Fruit fly (Drosophila melanogaster) whole organism, adult: Measurements from ENCODE around the gene Oatp33Eb.

Experiments used
- CG11617 ChIP-seq: fragments of 200-800 bp; sonication (Bioruptor generic); optimal IDR thresholded peaks from 2 replicates; lab custom pipeline; 2017; ENCODE audit warnings: mild to moderate bottlenecking, missing biosample characterization, missing genetic modification reagents, missing genetic modification characterization
- CG12768 ChIP-seq: fragments of 200-800 bp; sonication (Bioruptor generic); optimal IDR thresholded peaks from 2 replicates; lab custom pipeline; 2017; ENCODE audit warnings: missing biosample characterization, missing genetic modification characterization, mild to moderate bottlenecking, moderate library complexity, missing genetic modification reagents
- CG14711 ChIP-seq: fragments of 200-800 bp; sonication (Bioruptor generic); optimal IDR thresholded peaks from 2 replicates; lab custom pipeline; 2018; ENCODE audit warnings: missing biosample characterization, mild to moderate bottlenecking, missing genetic modification characterization, moderate library complexity
- CG1620 ChIP-seq: fragments of 200-800 bp; sonication (Bioruptor generic); optimal IDR thresholded peaks from 2 replicates; lab custom pipeline; 2016; ENCODE audit warnings: missing biosample characterization, missing genetic modification characterization
- CG33017 ChIP-seq: fragments of 200-800 bp; sonication (Bioruptor generic); optimal IDR thresholded peaks from 2 replicates; lab custom pipeline; 2018; ENCODE audit warnings: missing biosample characterization, mild to moderate bottlenecking, missing genetic modification characterization, moderate library complexity
- CG5204 ChIP-seq: fragments of 200-800 bp; sonication (Bioruptor generic); optimal IDR thresholded peaks from 2 replicates; lab custom pipeline; 2016; ENCODE audit warnings: missing biosample characterization, missing genetic modification characterization
- CG7045 ChIP-seq: fragments of 200-800 bp; sonication (Bioruptor generic); optimal IDR thresholded peaks from 2 replicates; lab custom pipeline; 2017; ENCODE audit warnings: missing biosample characterization, mild to moderate bottlenecking, missing genetic modification characterization
- CG7101 ChIP-seq: fragments of 200-800 bp; sonication (Bioruptor generic); optimal IDR thresholded peaks from 2 replicates; lab custom pipeline; 2018; ENCODE audit warnings: missing biosample characterization, mild to moderate bottlenecking, missing genetic modification characterization, moderate library complexity
- Clk ChIP-seq: fragments of 200-800 bp; sonication (Bioruptor generic); optimal IDR thresholded peaks from 2 replicates; lab custom pipeline; 2017; ENCODE audit warnings: missing biosample characterization, missing genetic modification characterization
- Crg-1 ChIP-seq: fragments of 200-800 bp; sonication (Bioruptor generic); optimal IDR thresholded peaks from 2 replicates; lab custom pipeline; 2016; ENCODE audit warnings: missing biosample characterization, missing genetic modification characterization
- Hr96 ChIP-seq: fragments of 200-800 bp; sonication (Bioruptor generic); optimal IDR thresholded peaks from 2 replicates; lab custom pipeline; 2016; ENCODE audit warnings: missing biosample characterization, missing genetic modification characterization
- Mnt ChIP-seq: fragments of 200-800 bp; sonication (Bioruptor generic); optimal IDR thresholded peaks from 2 replicates; lab custom pipeline; 2016; ENCODE audit warnings: missing biosample characterization, mild to moderate bottlenecking, missing genetic modification characterization
- bab1 ChIP-seq: fragments of 200-800 bp; sonication (Bioruptor generic); optimal IDR thresholded peaks from 3 replicates; lab custom pipeline; 2019; ENCODE audit warnings: missing biosample characterization, mild to moderate bottlenecking, missing genetic modification characterization, moderate library complexity
- cic ChIP-seq: fragments of 200-800 bp; sonication (Bioruptor generic); optimal IDR thresholded peaks from 2 replicates; lab custom pipeline; 2017; ENCODE audit warnings: missing biosample characterization, mild to moderate bottlenecking, missing genetic modification characterization, moderate library complexity
- cnc ChIP-seq, 2 experiments: fragments of >200 bp; optimal IDR thresholded peaks; 2 replicates each; lab custom pipeline; 2017
- kay ChIP-seq: fragments of 200-800 bp; sonication (Bioruptor generic); peaks from one replicate; lab custom pipeline; 2016; ENCODE audit warnings: missing biosample characterization, missing genetic modification characterization, borderline replicate concordance
- ovo ChIP-seq: fragments of 200-800 bp; sonication (Bioruptor generic); optimal IDR thresholded peaks from 2 replicates; lab custom pipeline; 2016; ENCODE audit warnings: missing biosample characterization, missing genetic modification characterization
- pad ChIP-seq: fragments of 200-800 bp; sonication (Bioruptor generic); optimal IDR thresholded peaks from 3 replicates; lab custom pipeline; 2017; ENCODE audit warnings: missing biosample characterization, missing genetic modification characterization, mild to moderate bottlenecking, moderate library complexity, missing genetic modification reagents
- tj ChIP-seq: fragments of 200-800 bp; sonication (Bioruptor generic); optimal IDR thresholded peaks from 3 replicates; lab custom pipeline; 2017; ENCODE audit warnings: missing biosample characterization, mild to moderate bottlenecking, missing genetic modification characterization, moderate library complexity
- toe ChIP-seq: fragments of 200-800 bp; sonication (Bioruptor generic); optimal IDR thresholded peaks from 2 replicates; lab custom pipeline; 2016; ENCODE audit warnings: missing biosample characterization, missing genetic modification characterization

The Oatp33Eb gene

DNA sequence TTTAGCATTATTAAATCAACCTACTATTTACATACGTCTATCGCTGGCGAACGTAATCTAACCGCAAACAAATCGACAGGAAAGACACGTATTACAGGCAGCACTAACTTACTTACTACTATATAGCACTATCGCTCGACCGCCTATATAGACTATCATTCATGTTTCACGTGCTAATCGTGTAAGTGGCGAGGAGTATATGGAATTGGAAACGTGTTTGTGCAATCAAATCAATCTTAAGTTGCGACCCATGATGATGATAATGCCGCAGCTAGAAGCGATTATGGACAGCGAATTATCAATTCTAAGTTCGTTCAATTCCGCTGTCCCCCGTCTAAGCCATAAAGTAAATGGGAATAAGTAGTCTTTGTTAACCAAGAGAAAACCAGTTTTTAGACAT lies 39.5 kb downstream of the Oatp33Eb start:
- TF ChIP-seq CG11617 (GFP tag; lab: Kevin White, UChicago), result no peak
- peak; percentile 82 for TF ChIP-seq kay (GFP tag; lab: Kevin White, UChicago)
- no peak for TF ChIP-seq toe (GFP tag; lab: Kevin White, UChicago)
- peak; percentile 24 for TF ChIP-seq cic (GFP tag; lab: Kevin White, UChicago)
- no peak for TF ChIP-seq Mnt (GFP tag; lab: Kevin White, UChicago)
- TF ChIP-seq cnc (optimal IDR thresholded peaks at IDR 0.05; lab: Kevin White, UChicago), result no peak
- no peak for TF ChIP-seq CG14711 (tag; lab: Kevin White, UChicago)
- TF ChIP-seq ovo (GFP tag; lab: Kevin White, UChicago), result no peak
- TF ChIP-seq CG12768 (GFP tag; lab: Kevin White, UChicago), result no peak
- TF ChIP-seq pad (GFP tag; lab: Kevin White, UChicago), result no peak
- TF ChIP-seq bab1 (GFP tag; lab: Kevin White, UChicago), result no peak
- no peak for TF ChIP-seq Clk (GFP tag; lab: Kevin White, UChicago)

DNA sequence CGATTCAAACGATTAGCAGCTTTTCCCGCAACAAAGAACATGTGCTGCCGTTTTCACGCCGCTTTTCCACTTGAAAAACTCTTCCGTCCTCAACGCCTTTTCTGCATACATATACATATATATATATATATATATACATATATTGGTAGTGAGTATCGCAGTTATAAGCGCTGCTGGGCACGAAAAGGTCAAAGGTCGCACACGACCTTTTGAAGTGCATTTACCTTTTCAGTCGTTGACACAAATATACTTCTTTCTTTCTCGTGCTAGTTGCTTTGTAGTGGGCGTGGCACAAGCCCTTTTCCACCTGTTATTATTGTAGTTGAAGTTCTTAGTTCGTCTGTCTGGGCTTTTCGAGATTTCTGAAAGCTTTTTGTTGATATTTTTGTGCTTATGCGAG lies 41.2 kb downstream of the Oatp33Eb start:
- TF ChIP-seq CG1620 (GFP tag; lab: Kevin White, UChicago) (no peak), tj (GFP tag; lab: Kevin White, UChicago) (no peak)

DNA sequence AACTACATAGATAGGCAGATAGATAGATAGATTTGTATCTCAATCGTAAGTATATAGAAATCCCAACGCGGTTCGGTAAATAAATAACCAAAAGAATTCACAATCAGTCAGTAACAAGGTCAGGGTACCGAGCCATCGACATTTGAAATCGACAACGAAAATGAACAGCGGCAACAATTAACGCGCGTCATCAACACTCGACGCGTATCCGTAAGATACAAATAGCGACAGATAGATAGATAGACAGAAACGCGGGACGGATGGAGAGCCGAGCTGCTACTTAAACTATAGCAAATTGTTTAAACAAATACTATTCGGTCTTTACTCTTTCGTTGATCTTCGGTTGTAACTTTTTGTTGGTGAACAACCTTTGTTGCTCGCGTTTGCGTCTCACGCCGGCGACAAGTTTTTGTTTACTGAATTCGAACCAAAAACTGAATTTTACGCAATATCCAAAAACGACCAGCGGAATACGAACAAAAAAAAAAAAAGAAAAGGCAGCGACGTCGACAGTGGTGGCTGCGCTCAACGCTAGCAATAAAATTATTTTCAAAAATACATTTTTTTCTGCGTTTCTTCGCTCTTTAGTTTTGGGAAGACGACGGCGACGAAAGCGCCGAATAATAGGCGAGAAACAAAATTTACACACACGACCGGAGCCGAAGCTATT lies 45.0 kb downstream of the Oatp33Eb start:
- TF ChIP-seq Hr96 (GFP tag; lab: Kevin White, UChicago) (no peak), Mnt (GFP tag; lab: Kevin White, UChicago) (peak; percentile 25), CG1620 (GFP tag; lab: Kevin White, UChicago) (no peak), bab1 (GFP tag; lab: Kevin White, UChicago) (no peak), CG7101 (tag; lab: Kevin White, UChicago) (no peak), CG12768 (GFP tag; lab: Kevin White, UChicago) (no peak), tj (GFP tag; lab: Kevin White, UChicago) (peak; percentile 23), pad (GFP tag; lab: Kevin White, UChicago) (no peak), kay (GFP tag; lab: Kevin White, UChicago) (peak; percentile 96)

DNA sequence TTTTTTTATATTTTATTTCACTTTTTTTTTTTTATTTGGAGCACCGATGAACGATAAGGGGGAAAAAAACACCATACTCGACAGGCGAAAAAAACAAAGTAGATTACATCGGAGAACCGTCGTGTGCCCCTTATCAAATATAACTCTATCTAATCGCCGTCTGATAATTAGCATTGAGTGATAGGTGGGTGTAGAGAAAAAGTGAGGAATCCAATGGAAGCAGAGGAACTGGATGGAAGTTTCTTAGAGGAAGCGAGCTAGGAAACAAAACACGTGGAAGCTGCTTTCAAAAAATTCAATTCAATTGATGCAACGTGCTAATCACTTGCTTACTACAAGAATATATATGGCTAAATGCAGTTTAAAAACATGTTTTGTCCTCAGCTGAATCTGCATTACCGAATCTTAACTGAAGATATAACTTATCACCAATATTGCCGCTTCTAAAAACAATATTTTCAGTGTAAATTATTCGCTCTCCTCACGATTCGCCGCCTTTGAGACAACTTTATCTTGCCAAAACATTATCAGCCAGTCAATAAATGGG lies 45.6 kb downstream of the Oatp33Eb start:
- TF ChIP-seq CG11617 (GFP tag; lab: Kevin White, UChicago) (peak; percentile 5), toe (GFP tag; lab: Kevin White, UChicago) (no peak), pad (GFP tag; lab: Kevin White, UChicago) (no peak), Crg-1 (GFP tag; lab: Kevin White, UChicago) (no peak), CG5204 (GFP tag; lab: Kevin White, UChicago) (peak; percentile 28), CG7045 (GFP tag; lab: Kevin White, UChicago) (no peak), tj (GFP tag; lab: Kevin White, UChicago) (no peak), Mnt (GFP tag; lab: Kevin White, UChicago) (no peak), Clk (GFP tag; lab: Kevin White, UChicago) (no peak), Hr96 (GFP tag; lab: Kevin White, UChicago) (no peak), kay (GFP tag; lab: Kevin White, UChicago) (peak; percentile 57), CG1620 (GFP tag; lab: Kevin White, UChicago) (no peak), CG14711 (tag; lab: Kevin White, UChicago) (no peak), CG12768 (GFP tag; lab: Kevin White, UChicago) (peak; percentile 63), cnc (optimal IDR thresholded peaks at IDR 0.05; lab: Kevin White, UChicago) (no peak), CG7101 (tag; lab: Kevin White, UChicago) (no peak), bab1 (GFP tag; lab: Kevin White, UChicago) (no peak), cic (GFP tag; lab: Kevin White, UChicago) (peak; percentile 59), CG33017 (tag; lab: Kevin White, UChicago) (peak; percentile 62), ovo (GFP tag; lab: Kevin White, UChicago) (no peak)

DNA sequence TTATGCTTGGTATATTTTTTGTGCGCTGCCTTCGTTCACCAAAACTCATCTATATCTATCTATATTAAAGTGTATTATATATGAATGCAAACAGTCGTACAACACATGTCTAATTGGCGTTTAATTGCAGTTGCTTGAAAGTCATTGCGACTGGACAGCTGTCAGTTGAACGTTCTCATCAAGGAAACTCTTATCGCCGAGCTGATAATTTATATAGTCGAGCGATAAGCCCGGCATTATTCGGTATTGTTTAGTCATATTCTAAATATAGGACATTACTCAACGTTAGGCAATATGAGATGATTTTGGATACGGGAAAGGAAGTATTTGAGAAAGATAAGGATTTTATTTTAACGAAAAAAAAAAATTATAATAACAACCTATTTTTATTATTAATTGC lies 46.9 kb downstream of the Oatp33Eb start:
- TF ChIP-seq Hr96 (GFP tag; lab: Kevin White, UChicago) (no peak), Clk (GFP tag; lab: Kevin White, UChicago) (no peak), cnc (optimal IDR thresholded peaks at IDR 0.05; lab: Kevin White, UChicago) (peak in 1 of 2 experiments; percentile 5), Mnt (GFP tag; lab: Kevin White, UChicago) (no peak), kay (GFP tag; lab: Kevin White, UChicago) (peak; percentile 35), cic (GFP tag; lab: Kevin White, UChicago) (peak; percentile 56), CG11617 (GFP tag; lab: Kevin White, UChicago) (no peak)
